Fruit fly (Drosophila melanogaster): ENCODE data around the gene CG13887.

Gene CG13887

dm6 chr3L:796926-797802 is 40.5 kb upstream of the CG13887 start (continued):
- TF ChIP-seq CG32532 (GFP tag; IDR thresholded peaks at IDR 0.05), result peak; percentile 71
- no peak for TF ChIP-seq Lpt (GFP tag; optimal IDR thresholded peaks at IDR 0.05)
- TF ChIP-seq CG6175 (GFP tag; IDR thresholded peaks at IDR 0.05), result no peak
- peak; percentile 63 for TF ChIP-seq Sox100B (GFP tag; optimal IDR thresholded peaks at IDR 0.05)
- no peak for TF ChIP-seq CG12236 (GFP tag; optimal IDR thresholded peaks at IDR 0.05)
- TF ChIP-seq tna (GFP tag; IDR thresholded peaks at IDR 0.05; ENCODE audit: partially characterized antibody), result no peak
- TF ChIP-seq row (GFP tag; IDR thresholded peaks at IDR 0.05), result peak; percentile 60
- peak; percentile 39 for TF ChIP-seq Dek (tag; optimal IDR thresholded peaks at IDR 0.05)
- TF ChIP-seq Chrac-16 (GFP tag; optimal IDR thresholded peaks at IDR 0.05), result no peak
- TF ChIP-seq da (GFP tag; optimal IDR thresholded peaks at IDR 0.05), result no peak
- peak; percentile 68 for TF ChIP-seq lmd (GFP tag; IDR thresholded peaks at IDR 0.05)
- peak; percentile 6 for TF ChIP-seq CG12219 (GFP tag; optimal IDR thresholded peaks at IDR 0.05)
- TF ChIP-seq CG7556 (GFP tag; optimal IDR thresholded peaks at IDR 0.05), result peak; percentile 68
- peak; percentile 52 for TF ChIP-seq slbo (GFP tag; IDR thresholded peaks at IDR 0.05)
- TF ChIP-seq CG10979 (tag; optimal IDR thresholded peaks at IDR 0.05), result peak; percentile 62
- peak; percentile 48 for TF ChIP-seq CG14441 (GFP tag; IDR thresholded peaks at IDR 0.05)
- TF ChIP-seq CG9817 (tag; optimal IDR thresholded peaks at IDR 0.05), result peak; percentile 6
- TF ChIP-seq dm (GFP tag; optimal IDR thresholded peaks at IDR 0.05), result no peak
- no peak for TF ChIP-seq CG32767 (GFP tag; IDR thresholded peaks at IDR 0.05)
- TF ChIP-seq kay (GFP tag; optimal IDR thresholded peaks at IDR 0.05), result peak; percentile 5
- TF ChIP-seq ac (GFP tag; optimal IDR thresholded peaks at IDR 0.05), result no peak
- TF ChIP-seq HLHmδ (GFP tag; optimal IDR thresholded peaks at IDR 0.05), result peak; percentile 1
- TF ChIP-seq CG9727 (GFP tag; optimal IDR thresholded peaks at IDR 0.05), result peak; percentile 50
- no peak for TF ChIP-seq CG1529 (GFP tag; optimal IDR thresholded peaks at IDR 0.05)
- TF ChIP-seq gsb (GFP tag; IDR thresholded peaks at IDR 0.05), result no peak
- TF ChIP-seq Asciz (GFP tag; optimal IDR thresholded peaks at IDR 0.05), result peak; percentile 47
- peak; percentile 38 for TF ChIP-seq run (tag; optimal IDR thresholded peaks at IDR 0.05)
- peak; percentile 50; the same call in 2 of the 3 replicates for TF ChIP-seq zfh1 (GFP tag; IDR thresholded peaks at IDR 0.05)
- no peak for TF ChIP-seq CG4328 (GFP tag; optimal IDR thresholded peaks at IDR 0.05)
- no peak; the same call in 1 of the 2 replicates for TF ChIP-seq CG1024 (GFP tag; IDR thresholded peaks at IDR 0.05)
- TF ChIP-seq CG6791 (GFP tag; IDR thresholded peaks at IDR 0.05; ENCODE audit: partially characterized antibody), result no peak
- peak; percentile 60 for TF ChIP-seq Ets65A (GFP tag)
- peak; percentile 59 for TF ChIP-seq grau (tag; optimal IDR thresholded peaks at IDR 0.05)
- peak; percentile 46 for TF ChIP-seq CG10654 (GFP tag; optimal IDR thresholded peaks at IDR 0.05)
- 0 out of 2 replicates have a peak, but pooled peaks have one; percentile 35 for TF ChIP-seq CG5953 (GFP tag; IDR thresholded peaks at IDR 0.05)
- TF ChIP-seq Poxn (GFP tag; IDR thresholded peaks at IDR 0.05), result no peak
- no peak for TF ChIP-seq ash1 (GFP tag; optimal IDR thresholded peaks at IDR 0.05)
- TF ChIP-seq Taf1 (GFP tag; IDR thresholded peaks at IDR 0.05), result peak; percentile 45; the same call in 1 of the 2 replicates
- no peak for TF ChIP-seq stwl (tag; optimal IDR thresholded peaks at IDR 0.05)
- peak; percentile 63 for TF ChIP-seq CG6683 (GFP tag; optimal IDR thresholded peaks at IDR 0.05)
- 0 out of 3 replicates have a peak, but pooled peaks have one; percentile 22 for TF ChIP-seq Mrtf (GFP tag; IDR thresholded peaks at IDR 0.05)
- TF ChIP-seq CG11723 (GFP tag; optimal IDR thresholded peaks at IDR 0.05), result no peak
- no peak for TF ChIP-seq CG43689 (GFP tag; IDR thresholded peaks at IDR 0.05)
- TF ChIP-seq CG9797 (GFP tag; optimal IDR thresholded peaks at IDR 0.05), result no peak
- peak; percentile 78 for TF ChIP-seq sd (tag; optimal IDR thresholded peaks at IDR 0.05)
- TF ChIP-seq ro (GFP tag; IDR thresholded peaks at IDR 0.05), result no peak
- no peak for TF ChIP-seq pita (GFP tag; optimal IDR thresholded peaks at IDR 0.05)
- TF ChIP-seq CG31224 (GFP tag; IDR thresholded peaks at IDR 0.05), result peak; percentile 42; the same call in 1 of the 2 replicates
- TF ChIP-seq gcm (GFP tag; optimal IDR thresholded peaks at IDR 0.05), result peak; percentile 39
